Fruit fly (Drosophila melanogaster) whole organism, embryonic: Measurements from ENCODE around the gene Tim17a2.

Source experiments
- Antp ChIP-seq: fragments of 200-800 bp; sonication (Bioruptor generic); optimal IDR thresholded peaks from 3 replicates; lab custom pipeline; 2016; ENCODE audit warnings: missing biosample characterization, missing genetic modification characterization
- BtbVII ChIP-seq: fragments of 200-800 bp; sonication (Bioruptor generic); optimal IDR thresholded peaks from 3 replicates; lab custom pipeline; 2017; ENCODE audit warnings: missing biosample characterization, mild to moderate bottlenecking, missing genetic modification characterization
- CG10979 ChIP-seq: fragments of 200-800 bp; sonication (Bioruptor generic); optimal IDR thresholded peaks from 2 replicates; lab custom pipeline; 2018; ENCODE audit warnings: missing biosample characterization, mild to moderate bottlenecking, missing genetic modification characterization, moderate library complexity
- CG12155 ChIP-seq: fragments of 200-800 bp; sonication (Bioruptor generic); optimal IDR thresholded peaks from 3 replicates; lab custom pipeline; 2016; ENCODE audit warnings: missing biosample characterization, missing genetic modification characterization
- CG12219 ChIP-seq: fragments of 200-800 bp; sonication (Bioruptor generic); optimal IDR thresholded peaks from 3 replicates; lab custom pipeline; 2018; ENCODE audit warnings: missing biosample characterization, mild to moderate bottlenecking, missing genetic modification characterization
- CG1233 ChIP-seq: fragments of 200-800 bp; sonication (Bioruptor generic); optimal IDR thresholded peaks from 4 replicates; lab custom pipeline; 2018; ENCODE audit warnings: missing biosample characterization, mild to moderate bottlenecking, missing genetic modification characterization
- CG13123 ChIP-seq: fragments of 200-800 bp; sonication (Bioruptor generic); optimal IDR thresholded peaks from 2 replicates; lab custom pipeline; 2016; ENCODE audit warnings: missing biosample characterization, missing genetic modification characterization
- CG13775 ChIP-seq: fragments of 200-800 bp; sonication (Bioruptor generic); optimal IDR thresholded peaks from 3 replicates; lab custom pipeline; 2017; ENCODE audit warnings: missing biosample characterization, mild to moderate bottlenecking, missing genetic modification characterization
- CG14710 ChIP-seq: fragments of 200-800 bp; sonication (Bioruptor generic); optimal IDR thresholded peaks from 3 replicates; lab custom pipeline; 2019; ENCODE audit warnings: missing biosample characterization, mild to moderate bottlenecking, missing genetic modification characterization, moderate library complexity
- CG15696 ChIP-seq: fragments of 200-800 bp; sonication (Bioruptor generic); optimal IDR thresholded peaks from 2 replicates; lab custom pipeline; 2019; ENCODE audit warnings: missing biosample characterization, mild to moderate bottlenecking, missing genetic modification characterization, moderate library complexity
- CG16815 ChIP-seq: fragments of 200-800 bp; sonication (Bioruptor generic); optimal IDR thresholded peaks from 3 replicates; lab custom pipeline; 2017; ENCODE audit warnings: missing biosample characterization, mild to moderate bottlenecking, missing genetic modification characterization
- CG17359 ChIP-seq: fragments of 200-800 bp; sonication (Bioruptor generic); optimal IDR thresholded peaks from 3 replicates; lab custom pipeline; 2018; ENCODE audit warnings: missing biosample characterization, mild to moderate bottlenecking, missing genetic modification characterization, moderate library complexity
- CG17385 ChIP-seq: fragments of 200-800 bp; sonication (Bioruptor generic); optimal IDR thresholded peaks from 3 replicates; lab custom pipeline; 2018; ENCODE audit warnings: missing biosample characterization, mild to moderate bottlenecking, missing genetic modification characterization
- CG17912 ChIP-seq: fragments of 200-800 bp; sonication (Bioruptor generic); optimal IDR thresholded peaks from 2 replicates; lab custom pipeline; 2018; ENCODE audit warnings: missing biosample characterization, mild to moderate bottlenecking, missing genetic modification characterization
- CG2116 ChIP-seq: fragments of 200-800 bp; sonication (Bioruptor generic); optimal IDR thresholded peaks from 3 replicates; lab custom pipeline; 2018; ENCODE audit warnings: missing biosample characterization, mild to moderate bottlenecking, missing genetic modification characterization
- CG3163 ChIP-seq: fragments of 200-800 bp; sonication (Bioruptor generic); optimal IDR thresholded peaks from 3 replicates; lab custom pipeline; 2016; ENCODE audit warnings: missing biosample characterization, missing genetic modification characterization
- CG34376 ChIP-seq: fragments of 200-800 bp; sonication (Bioruptor generic); optimal IDR thresholded peaks from 2 replicates; lab custom pipeline; 2018; ENCODE audit warnings: missing biosample characterization, mild to moderate bottlenecking, missing genetic modification characterization
- CG4424 ChIP-seq: fragments of 200-800 bp; sonication (Bioruptor generic); optimal IDR thresholded peaks from 3 replicates; lab custom pipeline; 2016; ENCODE audit warnings: missing biosample characterization, missing genetic modification characterization
- CG4617 ChIP-seq: fragments of 200-800 bp; sonication (Bioruptor generic); optimal IDR thresholded peaks from 3 replicates; lab custom pipeline; 2016; ENCODE audit warnings: missing biosample characterization, missing genetic modification characterization, borderline replicate concordance
- CG6254 ChIP-seq: fragments of 200-800 bp; sonication (Bioruptor generic); optimal IDR thresholded peaks from 3 replicates; lab custom pipeline; 2017; ENCODE audit warnings: mild to moderate bottlenecking, missing biosample characterization, missing genetic modification reagents, missing genetic modification characterization
- CG6791 ChIP-seq: fragments of 200-800 bp; sonication (Bioruptor generic); IDR thresholded peaks from 3 replicates; pipeline ENCODE4 v1.3.6; 2022; ENCODE audit warnings: missing biosample characterization, missing genetic modification characterization; ENCODE audit not compliant: partially characterized antibody
- CG7987 ChIP-seq: fragments of 200-800 bp; sonication (Bioruptor generic); optimal IDR thresholded peaks from 2 replicates; lab custom pipeline; 2018; ENCODE audit warnings: missing biosample characterization, mild to moderate bottlenecking, missing genetic modification characterization, moderate library complexity
- CG8924 ChIP-seq: fragments of 200-800 bp; optimal IDR thresholded peaks from 3 replicates; lab custom pipeline; 2019; ENCODE audit warnings: missing biosample characterization, mild to moderate bottlenecking, missing genetic modification characterization, moderate library complexity
- Deaf1 ChIP-seq: fragments of 200-800 bp; optimal IDR thresholded peaks from 3 replicates; lab custom pipeline; 2019; ENCODE audit warnings: missing biosample characterization, mild to moderate bottlenecking, missing genetic modification characterization, moderate library complexity
- Dek ChIP-seq: fragments of 200-800 bp; sonication (Bioruptor generic); optimal IDR thresholded peaks from 3 replicates; lab custom pipeline; 2019; ENCODE audit warnings: missing biosample characterization, mild to moderate bottlenecking, missing genetic modification characterization, moderate library complexity
- Fer1 ChIP-seq: fragments of 200-800 bp; sonication (Bioruptor generic); optimal IDR thresholded peaks from 2 replicates; lab custom pipeline; 2017; ENCODE audit warnings: missing biosample characterization, mild to moderate bottlenecking, missing genetic modification characterization
- HHEX ChIP-seq: fragments of 200-800 bp; sonication (Bioruptor generic); optimal IDR thresholded peaks from 3 replicates; lab custom pipeline; 2017; ENCODE audit warnings: missing biosample characterization, mild to moderate bottlenecking, missing genetic modification characterization, missing genetic modification reagents
- Med ChIP-seq: fragments of 200-800 bp; sonication (Bioruptor generic); peaks from one replicate; lab custom pipeline; 2016; ENCODE audit warnings: missing biosample characterization, missing genetic modification characterization, mild to moderate bottlenecking, inconsistent platforms, moderate library complexity
- NC2α ChIP-seq: fragments of 200-800 bp; sonication (Bioruptor generic); optimal IDR thresholded peaks from 2 replicates; lab custom pipeline; 2016; ENCODE audit warnings: missing biosample characterization, missing genetic modification characterization
- Oli ChIP-seq: fragments of 200-800 bp; sonication (Bioruptor generic); optimal IDR thresholded peaks from 2 replicates; lab custom pipeline; 2018; ENCODE audit warnings: missing biosample characterization, mild to moderate bottlenecking, missing genetic modification characterization, moderate library complexity
- Scr ChIP-seq: fragments of 200-800 bp; sonication (Bioruptor generic); IDR thresholded peaks from 2 replicates; pipeline ENCODE4 v1.3.6; 2022; ENCODE audit warnings: missing biosample characterization, missing genetic modification characterization; ENCODE audit not compliant: partially characterized antibody
- btn ChIP-seq: fragments of 200-800 bp; sonication (Bioruptor generic); optimal IDR thresholded peaks from 2 replicates; lab custom pipeline; 2016; ENCODE audit warnings: missing biosample characterization, missing genetic modification characterization
- caup ChIP-seq: fragments of 200-800 bp; sonication (Bioruptor generic); optimal IDR thresholded peaks from 3 replicates; lab custom pipeline; 2017; ENCODE audit warnings: missing biosample characterization, mild to moderate bottlenecking, missing genetic modification characterization, moderate library complexity; ENCODE audit not compliant: severe bottlenecking
- fu2 ChIP-seq: fragments of 200-800 bp; sonication (Bioruptor generic); optimal IDR thresholded peaks from 2 replicates; lab custom pipeline; 2016; ENCODE audit warnings: missing biosample characterization, missing genetic modification characterization
- kay ChIP-seq: fragments of 200-800 bp; sonication (Bioruptor generic); optimal IDR thresholded peaks from 2 replicates; lab custom pipeline; 2016; ENCODE audit warnings: missing biosample characterization, missing genetic modification characterization
- lmd ChIP-seq: fragments of 200-800 bp; sonication (Bioruptor generic); IDR thresholded peaks from 2 replicates; pipeline ENCODE4 v1.3.6; 2022; ENCODE audit warnings: missing biosample characterization, missing genetic modification characterization
- maf-S ChIP-seq: fragments of 200-800 bp; sonication (Bioruptor generic); optimal IDR thresholded peaks from 2 replicates; lab custom pipeline; 2016; ENCODE audit warnings: missing biosample characterization, missing genetic modification characterization
- nau ChIP-seq: fragments of 200-800 bp; sonication (Bioruptor generic); optimal IDR thresholded peaks from 3 replicates; lab custom pipeline; 2017; ENCODE audit warnings: missing biosample characterization, mild to moderate bottlenecking, missing genetic modification characterization, missing genetic modification reagents
- odd ChIP-seq: fragments of 200-800 bp; sonication (Bioruptor generic); optimal IDR thresholded peaks from 2 replicates; lab custom pipeline; 2017; ENCODE audit warnings: missing biosample characterization, mild to moderate bottlenecking, missing genetic modification characterization
- pfk ChIP-seq: fragments of 200-800 bp; sonication (Bioruptor generic); optimal IDR thresholded peaks from 2 replicates; lab custom pipeline; 2018; ENCODE audit warnings: missing biosample characterization, mild to moderate bottlenecking, missing genetic modification characterization, moderate library complexity
- rib ChIP-seq: fragments of 200-800 bp; sonication (Bioruptor generic); IDR thresholded peaks from 2 replicates; pipeline ENCODE4 v1.3.6; 2022; ENCODE audit warnings: missing biosample characterization, missing genetic modification characterization
- sc ChIP-seq, 3 experiments: fragments of >200 bp in 2 of 3; fragments of 200-800 bp in 1 of 3; sonication (Bioruptor generic) in 1 of 3; optimal IDR thresholded peaks; 2 replicates in 2 of 3; 3 replicates in 1 of 3; lab custom pipeline; 2017; ENCODE audit warnings: mild to moderate bottlenecking in 1 of 3, missing biosample characterization in 1 of 3, missing genetic modification characterization in 1 of 3, missing genetic modification reagents in 1 of 3
- slp2 ChIP-seq: fragments of 200-800 bp; sonication (Bioruptor generic); optimal IDR thresholded peaks from 2 replicates; lab custom pipeline; 2016; ENCODE audit warnings: missing biosample characterization, missing genetic modification characterization
- tll ChIP-seq, 2 experiments: fragments of 200-800 bp in 1 of 2; fragments of >200 bp in 1 of 2; sonication (Bioruptor generic) in 1 of 2; optimal IDR thresholded peaks; 2 replicates each; lab custom pipeline; 2017 to 2019; ENCODE audit warnings: missing biosample characterization in 2 of 2, missing genetic modification characterization in 2 of 2, mild to moderate bottlenecking in 1 of 2, moderate library complexity in 1 of 2
- unpg ChIP-seq: fragments of 200-800 bp; sonication (Bioruptor generic); optimal IDR thresholded peaks from 3 replicates; lab custom pipeline; 2018; ENCODE audit warnings: missing biosample characterization, mild to moderate bottlenecking, missing genetic modification characterization, moderate library complexity
- vfl ChIP-seq: fragments of 200-800 bp; sonication (Bioruptor generic); optimal IDR thresholded peaks from 2 replicates; lab custom pipeline; 2016; ENCODE audit warnings: missing biosample characterization, missing genetic modification characterization
- yki ChIP-seq: fragments of >200 bp; optimal IDR thresholded peaks from 3 replicates; lab custom pipeline; 2018

Gene Tim17a2

DNA sequence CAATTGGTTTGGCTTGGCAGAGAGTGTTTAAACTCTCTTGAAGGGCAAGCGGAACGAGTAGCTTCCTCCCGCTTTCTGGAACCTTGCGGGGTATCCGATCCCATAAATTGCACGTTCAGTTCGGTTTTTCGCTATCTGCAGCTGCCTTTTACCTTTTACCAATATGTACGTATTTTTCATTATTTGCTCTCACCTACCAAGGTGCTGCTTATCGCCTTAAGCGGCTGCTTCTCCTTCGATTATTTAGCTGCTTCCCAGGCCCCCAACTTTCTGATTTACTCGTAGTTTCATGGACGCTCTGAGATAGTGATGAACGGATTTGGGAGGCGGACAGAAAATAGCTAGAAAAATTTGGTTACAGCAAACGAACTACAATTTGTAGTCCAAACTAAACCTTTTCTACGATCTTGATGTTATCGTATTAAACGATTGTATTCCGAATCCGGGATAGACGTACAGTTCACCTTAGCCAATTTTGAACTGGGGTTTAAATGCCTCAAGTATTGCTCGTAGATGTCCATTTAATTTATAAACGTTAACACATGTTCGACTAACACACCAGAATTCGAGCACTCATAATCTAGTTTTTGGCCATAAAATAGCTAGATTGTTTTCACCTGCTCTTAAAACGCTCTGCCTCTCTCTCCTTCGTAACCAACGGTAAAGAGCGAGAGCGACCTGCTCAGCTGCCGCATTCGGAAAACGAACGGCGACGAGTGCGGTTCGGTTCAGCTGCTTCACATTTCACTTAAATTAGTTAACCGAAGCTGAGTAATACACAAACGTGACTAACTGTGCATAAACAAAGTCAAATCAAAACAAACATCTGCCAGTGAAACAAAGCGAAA, 2.0 kb upstream of the Tim17a2 start (continued):
- 0 out of 3 replicates have a peak, but pooled peaks have one; percentile 7 for TF ChIP-seq CG6791 (GFP tag; lab: Robert Waterston, UW)
- TF ChIP-seq CG2116, result peak; percentile 32
- TF ChIP-seq yki (lab: Kevin White, UChicago), result peak; percentile 35
- peak; percentile 79 for TF ChIP-seq CG8924 (tag; lab: Kevin White, UChicago)
- TF ChIP-seq pfk (GFP tag; lab: Kevin White, UChicago), result no peak
- TF ChIP-seq btn (GFP tag; lab: Kevin White, UChicago), result no peak
- no peak for TF ChIP-seq sc (optimal IDR thresholded peaks at IDR 0.05; lab: Kevin White, UChicago)
- peak; percentile 1 for TF ChIP-seq sc (GFP tag; optimal IDR thresholded peaks at IDR 0.05; lab: Kevin White, UChicago)
- peak; percentile 42 for TF ChIP-seq CG13775 (GFP tag; lab: Kevin White, UChicago)
- peak; percentile 42 for TF ChIP-seq CG12219 (GFP tag; lab: Kevin White, UChicago)
- peak; percentile 45 for TF ChIP-seq odd (GFP tag; lab: Kevin White, UChicago)
- peak; percentile 49 for TF ChIP-seq CG12155 (GFP tag; lab: Kevin White, UChicago)
- peak; percentile 98 for TF ChIP-seq Deaf1 (tag; lab: Kevin White, UChicago)
- TF ChIP-seq maf-S (GFP tag; lab: Kevin White, UChicago), result peak; percentile 34
- peak; percentile 0 for TF ChIP-seq CG7987 (GFP tag; lab: Kevin White, UChicago)
- TF ChIP-seq Med (GFP tag; lab: Kevin White, UChicago), result peak; percentile 71
- TF ChIP-seq CG3163, result peak; percentile 76
- TF ChIP-seq slp2 (GFP tag; lab: Kevin White, UChicago), result peak; percentile 24
- peak; percentile 26 for TF ChIP-seq unpg (GFP tag; lab: Kevin White, UChicago)
- TF ChIP-seq lmd, result no peak; the same call in 1 of the 2 replicates
- peak; percentile 29 for TF ChIP-seq HHEX
- TF ChIP-seq Fer1 (GFP tag; lab: Kevin White, UChicago), result peak; percentile 58
- TF ChIP-seq CG16815 (GFP tag; lab: Kevin White, UChicago), result no peak
- TF ChIP-seq CG4424 (GFP tag; lab: Kevin White, UChicago), result peak; percentile 28
- TF ChIP-seq CG15696, result peak; percentile 9
- peak; percentile 32 for TF ChIP-seq CG14710 (tag; lab: Kevin White, UChicago)
- TF ChIP-seq nau (GFP tag; lab: Kevin White, UChicago), result peak; percentile 30
- TF ChIP-seq caup (GFP tag; lab: Kevin White, UChicago), result no peak
- no peak for TF ChIP-seq CG13123 (GFP tag; lab: Kevin White, UChicago)
- peak; percentile 52 for TF ChIP-seq CG17385 (GFP tag; lab: Kevin White, UChicago)
- peak; percentile 22 for TF ChIP-seq fu2
- TF ChIP-seq CG17912 (GFP tag; lab: Kevin White, UChicago), result no peak
- TF ChIP-seq Oli, result peak; percentile 45
- peak; percentile 23 for TF ChIP-seq CG1233 (GFP tag; lab: Kevin White, UChicago)
- TF ChIP-seq Dek (tag; lab: Kevin White, UChicago), result peak; percentile 42
- no peak for TF ChIP-seq vfl (GFP tag; lab: Kevin White, UChicago)
- TF ChIP-seq CG34376 (GFP tag; lab: Kevin White, UChicago), result peak; percentile 54
- TF ChIP-seq Antp (GFP tag; lab: Kevin White, UChicago), result peak; percentile 42
- TF ChIP-seq CG17359, result peak; percentile 18
- TF ChIP-seq CG4617 (GFP tag; lab: Kevin White, UChicago), result no peak
- TF ChIP-seq BtbVII (GFP tag; lab: Kevin White, UChicago), result peak; percentile 59
- no peak for TF ChIP-seq rib
- TF ChIP-seq tll (GFP tag; optimal IDR thresholded peaks at IDR 0.05; lab: Kevin White, UChicago), result peak in 1 of 2 experiments; percentile 11
- TF ChIP-seq CG6254 (GFP tag; lab: Kevin White, UChicago), result no peak
- no peak for TF ChIP-seq Scr
- TF ChIP-seq NC2α (GFP tag; lab: Kevin White, UChicago), result peak; percentile 49
- TF ChIP-seq kay (GFP tag; lab: Kevin White, UChicago), result peak; percentile 43
- peak; percentile 23 for TF ChIP-seq CG10979 (tag; lab: Kevin White, UChicago)
